Fruit fly (Drosophila melanogaster) whole organism, prepupa: ENCODE results near the gene CG14770.

Experiments
- CG10631 ChIP-seq: fragments of 200-800 bp; sonication (Bioruptor generic); optimal IDR thresholded peaks from 2 replicates; lab custom pipeline; 2016; ENCODE audit warnings: missing biosample characterization, missing genetic modification characterization
- CG15336 ChIP-seq: fragments of 200-800 bp; sonication (Bioruptor generic); IDR thresholded peaks from 2 replicates; pipeline ENCODE4 v1.3.6; 2022; ENCODE audit warnings: missing biosample characterization, missing genetic modification characterization
- CG4318 ChIP-seq: fragments of 200-800 bp; sonication (Bioruptor generic); optimal IDR thresholded peaks from 3 replicates; lab custom pipeline; 2017; ENCODE audit warnings: missing biosample characterization, mild to moderate bottlenecking, missing genetic modification characterization
- CG6276 ChIP-seq: fragments of 200-800 bp; sonication (Bioruptor generic); optimal IDR thresholded peaks from 2 replicates; lab custom pipeline; 2017; ENCODE audit warnings: missing biosample characterization, mild to moderate bottlenecking, missing genetic modification characterization
- CG6854 ChIP-seq: fragments of 200-800 bp; sonication (Bioruptor generic); optimal IDR thresholded peaks from 2 replicates; lab custom pipeline; 2017; ENCODE audit warnings: missing biosample characterization, mild to moderate bottlenecking, missing genetic modification characterization
- Lpt ChIP-seq: fragments of 200-800 bp; sonication (Bioruptor generic); optimal IDR thresholded peaks from 3 replicates; lab custom pipeline; 2016; ENCODE audit warnings: missing biosample characterization, missing genetic modification characterization

dm6 chrX:1387149-1387752 is 18.2 kb downstream of the CG14770 start:
- TF ChIP-seq CG4318 (GFP tag; lab: Kevin White, UChicago) (no peak), CG15336 (GFP tag; lab: Robert Waterston, UW) (no peak), CG10631 (GFP tag; lab: Kevin White, UChicago) (no peak), CG6276 (GFP tag; lab: Kevin White, UChicago) (no peak), Lpt (no peak), CG6854 (no peak)
